Fruit fly (Drosophila melanogaster): Measurements from ENCODE around the gene CG18404.

Gene CG18404

DNA sequence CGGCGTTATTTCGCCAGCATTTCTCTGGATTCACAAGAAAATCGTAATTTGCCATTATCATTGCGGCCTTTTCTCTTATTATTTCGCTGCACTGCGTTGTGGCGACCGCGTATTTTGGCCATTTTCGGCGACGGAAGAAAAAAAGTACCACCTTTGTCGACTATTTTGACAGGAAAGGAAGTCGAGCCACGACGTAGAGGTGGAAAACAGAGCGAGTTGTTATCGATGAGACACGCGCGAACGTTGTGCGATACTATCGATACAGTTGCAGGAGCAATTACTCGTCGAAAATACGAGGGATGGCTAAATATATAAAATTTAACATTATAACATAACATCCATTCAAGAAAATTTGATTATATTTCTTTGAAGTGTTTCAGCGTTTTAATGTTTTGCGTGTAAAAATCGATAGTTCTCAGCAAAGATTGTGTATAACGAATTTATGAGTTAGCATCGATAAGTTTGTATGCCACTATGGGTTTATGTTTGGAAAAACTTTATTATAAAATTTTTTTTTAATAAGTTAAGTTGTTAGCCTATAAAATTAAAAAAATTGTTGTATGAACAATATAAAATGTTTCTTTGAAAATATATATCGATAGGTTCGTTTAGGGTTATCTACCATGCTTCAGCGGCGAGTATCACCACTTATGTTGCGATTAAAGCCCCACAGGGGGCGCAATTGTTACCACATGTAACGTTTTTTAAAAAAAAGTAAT, 44.1 kb upstream of the CG18404 start, which contains the start of gene RpS7 (continued):
- TF ChIP-seq Hmr (GFP tag; optimal IDR thresholded peaks at IDR 0.05) (peak; percentile 85), NFAT (GFP tag; IDR thresholded peaks at IDR 0.05) (peak; percentile 79; the same call in 1 of the 2 replicates), CG17385 (GFP tag; optimal IDR thresholded peaks at IDR 0.05) (peak; percentile 83), CG17361 (GFP tag; IDR thresholded peaks at IDR 0.05) (peak; percentile 92), CG13894 (tag; optimal IDR thresholded peaks at IDR 0.05) (peak; percentile 72), CG5953 (GFP tag; IDR thresholded peaks at IDR 0.05) (peak; percentile 75), unc-4 (GFP tag; IDR thresholded peaks at IDR 0.05; ENCODE audit: partially characterized antibody) (peak; percentile 96), CG5245 (GFP tag; optimal IDR thresholded peaks at IDR 0.05) (peak; percentile 35), exex (tag; optimal IDR thresholded peaks at IDR 0.05) (peak; percentile 39), Ets65A (GFP tag) (peak; percentile 93), CG7928 (GFP tag; optimal IDR thresholded peaks at IDR 0.05) (no peak), CG18619 (GFP tag; optimal IDR thresholded peaks at IDR 0.05) (peak; percentile 70), cad (GFP tag; optimal IDR thresholded peaks at IDR 0.05) (no peak), dysf (GFP tag; IDR thresholded peaks at IDR 0.05) (peak; percentile 73; the same call in 2 of the 3 replicates), jing (GFP tag; optimal IDR thresholded peaks at IDR 0.05) (no peak), CG7556 (GFP tag; optimal IDR thresholded peaks at IDR 0.05) (peak; percentile 66), CHES-1-like (GFP tag; optimal IDR thresholded peaks at IDR 0.05) (peak; percentile 32), luna (GFP tag; optimal IDR thresholded peaks at IDR 0.05) (peak; percentile 34), Ada2b (GFP tag; IDR thresholded peaks at IDR 0.05) (peak; percentile 50; the same call in 1 of the 2 replicates), CG17829 (tag; optimal IDR thresholded peaks at IDR 0.05) (peak; percentile 78), aop (GFP tag; IDR thresholded peaks at IDR 0.05) (no peak), CG13775 (GFP tag; optimal IDR thresholded peaks at IDR 0.05) (peak; percentile 86), crc (GFP tag; optimal IDR thresholded peaks at IDR 0.05) (peak; percentile 30), CG12744 (GFP tag; optimal IDR thresholded peaks at IDR 0.05) (no peak), CG11696 (GFP tag; IDR thresholded peaks at IDR 0.05) (peak; percentile 66), sc (optimal IDR thresholded peaks at IDR 0.05) (no peak), sc (GFP tag; optimal IDR thresholded peaks at IDR 0.05) (peak; percentile 59), wek (GFP tag; optimal IDR thresholded peaks at IDR 0.05) (peak; percentile 88), al (GFP tag; IDR thresholded peaks at IDR 0.05) (no peak; the same call in 1 of the 2 replicates), CG17912 (GFP tag; optimal IDR thresholded peaks at IDR 0.05) (peak; percentile 84), lab (GFP tag; optimal IDR thresholded peaks at IDR 0.05) (peak; percentile 89), croc (GFP tag; conservative IDR thresholded peaks at IDR 0.05) (peak; percentile 62; the same call in 2 of the 3 replicates), eyg (GFP tag; optimal IDR thresholded peaks at IDR 0.05) (peak; percentile 37), tio (GFP tag; optimal IDR thresholded peaks at IDR 0.05) (peak; percentile 58), Ravus (GFP tag; IDR thresholded peaks at IDR 0.05) (no peak), Spps (tag; optimal IDR thresholded peaks at IDR 0.05) (peak; percentile 52), Hr51 (GFP tag; optimal IDR thresholded peaks at IDR 0.05) (peak; percentile 13 to 57), E2f1 (GFP tag; IDR thresholded peaks at IDR 0.05) (peak; percentile 62), gt (GFP tag; IDR thresholded peaks at IDR 0.05) (peak; percentile 17; the same call in 1 of the 2 replicates), CG8290 (GFP tag; optimal IDR thresholded peaks at IDR 0.05) (peak; percentile 27), CG8290 (tag; optimal IDR thresholded peaks at IDR 0.05) (peak; percentile 8 to 79), CG2889 (GFP tag; IDR thresholded peaks at IDR 0.05) (no peak), CG2129 (GFP tag; IDR thresholded peaks at IDR 0.05; ENCODE audit: partially characterized antibody) (peak; percentile 96), Eip74EF (GFP tag; optimal IDR thresholded peaks at IDR 0.05) (peak in 1 of 2 experiments; percentile 75), Lpt (GFP tag; optimal IDR thresholded peaks at IDR 0.05) (no peak), danr (GFP tag; IDR thresholded peaks at IDR 0.05) (peak; percentile 62), sob (GFP tag; IDR thresholded peaks at IDR 0.05) (peak; percentile 79), tap (tag; optimal IDR thresholded peaks at IDR 0.05) (peak; percentile 62), CG6683 (GFP tag; optimal IDR thresholded peaks at IDR 0.05) (peak; percentile 46), Scr (GFP tag; IDR thresholded peaks at IDR 0.05; ENCODE audit: partially characterized antibody) (peak; percentile 99)

Data from whole organism, embryonic.